Fruit fly (Drosophila melanogaster) whole organism, pupa: ENCODE data around the gene CG33932.

Experiments
- CG10348 ChIP-seq: fragments of 200-800 bp; sonication (Bioruptor generic); IDR thresholded peaks from 2 replicates; pipeline ENCODE4 v1.3.6; 2022; ENCODE audit warnings: missing biosample characterization, missing genetic modification characterization
- CG12605 ChIP-seq: fragments of 200-800 bp; sonication (Bioruptor generic); IDR thresholded peaks from 2 replicates; pipeline ENCODE4 v1.3.6; 2022; ENCODE audit warnings: missing biosample characterization, missing genetic modification characterization
- CG13204 ChIP-seq: fragments of 200-800 bp; sonication (Bioruptor generic); optimal IDR thresholded peaks from 2 replicates; lab custom pipeline; 2018; ENCODE audit warnings: missing biosample characterization, mild to moderate bottlenecking, missing genetic modification characterization, moderate library complexity
- CG14655 ChIP-seq: fragments of 200-800 bp; sonication (Bioruptor generic); optimal IDR thresholded peaks from 3 replicates; lab custom pipeline; 2017; ENCODE audit warnings: mild to moderate bottlenecking, missing biosample characterization, missing genetic modification reagents, missing genetic modification characterization
- CG15710 ChIP-seq: fragments of 200-800 bp; sonication (Bioruptor generic); optimal IDR thresholded peaks from 2 replicates; lab custom pipeline; 2018; ENCODE audit warnings: missing biosample characterization, mild to moderate bottlenecking, missing genetic modification characterization, moderate library complexity
- CG17806 ChIP-seq: fragments of 200-800 bp; sonication (Bioruptor generic); optimal IDR thresholded peaks from 2 replicates; lab custom pipeline; 2018; ENCODE audit warnings: missing biosample characterization, mild to moderate bottlenecking, missing genetic modification characterization, moderate library complexity
- CG32121 ChIP-seq: fragments of 200-800 bp; sonication (Bioruptor generic); IDR thresholded peaks from 2 replicates; pipeline ENCODE4 v1.3.6; 2022; ENCODE audit warnings: missing biosample characterization, missing genetic modification characterization
- CG34367 ChIP-seq: fragments of 200-800 bp; sonication (Bioruptor generic); optimal IDR thresholded peaks from 2 replicates; lab custom pipeline; 2018; ENCODE audit warnings: missing biosample characterization, mild to moderate bottlenecking, missing genetic modification characterization
- CG4496 ChIP-seq: fragments of 200-800 bp; sonication (Bioruptor generic); IDR thresholded peaks from 3 replicates; pipeline ENCODE4 v1.3.6; 2022; ENCODE audit warnings: missing biosample characterization, missing genetic modification characterization
- CG8159 ChIP-seq: fragments of 200-800 bp; sonication (Bioruptor generic); optimal IDR thresholded peaks from 3 replicates; lab custom pipeline; 2018; ENCODE audit warnings: missing biosample characterization, mild to moderate bottlenecking, missing genetic modification characterization, moderate library complexity
- CG8301 ChIP-seq: fragments of 200-800 bp; sonication (Bioruptor generic); optimal IDR thresholded peaks from 2 replicates; lab custom pipeline; 2018; ENCODE audit warnings: missing biosample characterization, mild to moderate bottlenecking, missing genetic modification characterization
- CG9948 ChIP-seq: fragments of 200-800 bp; sonication (Bioruptor generic); optimal IDR thresholded peaks from 2 replicates; lab custom pipeline; 2018; ENCODE audit warnings: missing biosample characterization, mild to moderate bottlenecking, missing genetic modification characterization, moderate library complexity
- D1 ChIP-seq: fragments of 200-800 bp; sonication (Bioruptor generic); optimal IDR thresholded peaks from 2 replicates; lab custom pipeline; 2018; ENCODE audit warnings: missing biosample characterization, mild to moderate bottlenecking, missing genetic modification characterization, moderate library complexity
- EcR ChIP-seq: fragments of 200-800 bp; sonication (Bioruptor generic); optimal IDR thresholded peaks from 3 replicates; lab custom pipeline; 2019; ENCODE audit warnings: missing biosample characterization, missing genetic modification characterization, mild to moderate bottlenecking, moderate library complexity, missing genetic modification reagents
- Ets98B ChIP-seq: fragments of 200-800 bp; sonication (Bioruptor generic); IDR thresholded peaks from 2 replicates; pipeline ENCODE4 v1.3.6; 2022; ENCODE audit warnings: missing biosample characterization, missing genetic modification characterization
- Pif1A ChIP-seq: fragments of 200-800 bp; sonication (Bioruptor generic); optimal IDR thresholded peaks from 3 replicates; lab custom pipeline; 2016; ENCODE audit warnings: missing biosample characterization, missing genetic modification characterization
- Pif1B ChIP-seq: fragments of 200-800 bp; sonication (Bioruptor generic); optimal IDR thresholded peaks from 3 replicates; lab custom pipeline; 2016; ENCODE audit warnings: missing biosample characterization, missing genetic modification characterization
- Snoo ChIP-seq: fragments of 200-800 bp; sonication (Bioruptor generic); optimal IDR thresholded peaks from 3 replicates; lab custom pipeline; 2017; ENCODE audit warnings: missing biosample characterization, mild to moderate bottlenecking, missing genetic modification characterization, inconsistent platforms
- fd96Ca ChIP-seq: fragments of 200-800 bp; sonication (Bioruptor generic); IDR thresholded peaks from 3 replicates; pipeline ENCODE4 v1.3.6; 2022; ENCODE audit warnings: missing biosample characterization, missing genetic modification characterization
- gl ChIP-seq: fragments of 200-800 bp; sonication (Bioruptor generic); optimal IDR thresholded peaks from 2 replicates; lab custom pipeline; 2018; ENCODE audit warnings: missing biosample characterization, mild to moderate bottlenecking, missing genetic modification characterization
- rn ChIP-seq: fragments of 200-800 bp; sonication (Bioruptor generic); IDR thresholded peaks from 2 replicates; pipeline ENCODE4 v1.3.6; 2022; ENCODE audit warnings: missing biosample characterization, missing genetic modification characterization

The CG33932 gene

dm6 chrX:19773734-19774702 is 29.8 kb downstream of the CG33932 start:
- no peak for TF ChIP-seq Pif1A (GFP tag; lab: Kevin White, UChicago)
- peak; percentile 43 for TF ChIP-seq CG13204 (GFP tag; lab: Kevin White, UChicago)
- TF ChIP-seq CG8159 = no peak
- TF ChIP-seq CG10348 (GFP tag; lab: Robert Waterston, UW) = no peak
- no peak for TF ChIP-seq CG14655 (GFP tag; lab: Kevin White, UChicago)
- TF ChIP-seq CG34367 (tag; lab: Kevin White, UChicago) = no peak
- TF ChIP-seq CG17806 (tag; lab: Kevin White, UChicago) = no peak
- TF ChIP-seq Pif1B = no peak
- no peak for TF ChIP-seq CG15710 (tag; lab: Kevin White, UChicago)
- peak; percentile 38; the same call in 1 of the 3 replicates for TF ChIP-seq CG4496 (GFP tag; lab: Robert Waterston, UW)
- TF ChIP-seq gl (tag; lab: Kevin White, UChicago) = no peak
- TF ChIP-seq Ets98B (GFP tag; lab: Robert Waterston, UW) = no peak

dm6 chrX:19775055-19775645 is 30.9 kb downstream of the CG33932 start:
- no peak for TF ChIP-seq CG15710 (tag; lab: Kevin White, UChicago)
- no peak for TF ChIP-seq Pif1A (GFP tag; lab: Kevin White, UChicago)
- no peak for TF ChIP-seq CG32121 (GFP tag; lab: Robert Waterston, UW)
- TF ChIP-seq CG9948 (tag; lab: Kevin White, UChicago) = no peak
- no peak for TF ChIP-seq Ets98B (GFP tag; lab: Robert Waterston, UW)
- TF ChIP-seq CG17806 (tag; lab: Kevin White, UChicago) = no peak
- no peak for TF ChIP-seq D1 (tag; lab: Kevin White, UChicago)
- no peak for TF ChIP-seq CG14655 (GFP tag; lab: Kevin White, UChicago)
- no peak for TF ChIP-seq fd96Ca (GFP tag; lab: Robert Waterston, UW)
- no peak for TF ChIP-seq CG13204 (GFP tag; lab: Kevin White, UChicago)
- TF ChIP-seq CG4496 (GFP tag; lab: Robert Waterston, UW) = no peak; the same call in 2 of the 3 replicates
- no peak for TF ChIP-seq Snoo (tag; lab: Kevin White, UChicago)
- no peak for TF ChIP-seq CG8301 (tag; lab: Kevin White, UChicago)
- TF ChIP-seq rn (GFP tag; lab: Robert Waterston, UW) = no peak
- TF ChIP-seq CG34367 (tag; lab: Kevin White, UChicago) = no peak

dm6 chrX:19781861-19782260 is 37.6 kb downstream of the CG33932 start:
- TF ChIP-seq CG15710 (tag; lab: Kevin White, UChicago) (no peak), CG10348 (GFP tag; lab: Robert Waterston, UW) (no peak), CG14655 (GFP tag; lab: Kevin White, UChicago) (no peak), CG4496 (GFP tag; lab: Robert Waterston, UW) (no peak), rn (GFP tag; lab: Robert Waterston, UW) (no peak), CG32121 (GFP tag; lab: Robert Waterston, UW) (no peak), Ets98B (GFP tag; lab: Robert Waterston, UW) (no peak), Pif1B (no peak), gl (tag; lab: Kevin White, UChicago) (no peak), Pif1A (GFP tag; lab: Kevin White, UChicago) (no peak), EcR (GFP tag; lab: Kevin White, UChicago) (no peak), CG17806 (tag; lab: Kevin White, UChicago) (no peak), CG8159 (no peak), Snoo (tag; lab: Kevin White, UChicago) (no peak), CG13204 (GFP tag; lab: Kevin White, UChicago) (no peak), D1 (tag; lab: Kevin White, UChicago) (no peak)

dm6 chrX:19782736-19783325 is 38.6 kb downstream of the CG33932 start:
- TF ChIP-seq CG9948 (tag; lab: Kevin White, UChicago) = no peak
- no peak for TF ChIP-seq CG17806 (tag; lab: Kevin White, UChicago)
- TF ChIP-seq D1 (tag; lab: Kevin White, UChicago) = no peak
- no peak for TF ChIP-seq CG12605 (GFP tag; lab: Robert Waterston, UW)
- TF ChIP-seq CG8301 (tag; lab: Kevin White, UChicago) = no peak
- TF ChIP-seq CG14655 (GFP tag; lab: Kevin White, UChicago) = no peak
- TF ChIP-seq fd96Ca (GFP tag; lab: Robert Waterston, UW) = no peak
- no peak for TF ChIP-seq Pif1A (GFP tag; lab: Kevin White, UChicago)

dm6 chrX:19783457-19783856 is 39.2 kb downstream of the CG33932 start, which contains the start of gene zld:
Gene zld, minus strand, starts transcription at chrX:19783548.
- TF ChIP-seq CG13204 (GFP tag; lab: Kevin White, UChicago) (peak; percentile 81), CG12605 (GFP tag; lab: Robert Waterston, UW) (no peak), CG4496 (GFP tag; lab: Robert Waterston, UW) (peak; percentile 56; the same call in 2 of the 3 replicates)
